Fruit fly (Drosophila melanogaster) whole organism, embryonic: ENCODE measurements around the gene EndoGI.

Source experiments
- CG10274 ChIP-seq: fragments of 200-800 bp; sonication (Bioruptor generic); optimal IDR thresholded peaks from 3 replicates; lab custom pipeline; 2017; ENCODE audit warnings: missing biosample characterization, mild to moderate bottlenecking, missing genetic modification characterization
- CG10321 ChIP-seq: fragments of 200-800 bp; sonication (Bioruptor generic); IDR thresholded peaks from 2 replicates; pipeline ENCODE4 v1.3.6; 2022; ENCODE audit warnings: missing biosample characterization, missing genetic modification characterization
- CG10366 ChIP-seq: fragments of 200-800 bp; sonication (Bioruptor generic); IDR thresholded peaks from 2 replicates; pipeline ENCODE4 v1.3.6; 2022; ENCODE audit warnings: missing biosample characterization, missing genetic modification characterization
- CG10462 ChIP-seq: fragments of 200-800 bp; sonication (Bioruptor generic); optimal IDR thresholded peaks from 2 replicates; lab custom pipeline; 2016; ENCODE audit warnings: missing biosample characterization, missing genetic modification characterization
- CG10543 ChIP-seq: fragments of 200-800 bp; sonication (Bioruptor generic); optimal IDR thresholded peaks from 3 replicates; lab custom pipeline; 2017; ENCODE audit warnings: missing biosample characterization, mild to moderate bottlenecking, missing genetic modification characterization, moderate library complexity
- CG10565 ChIP-seq: fragments of 200-800 bp; sonication (Bioruptor generic); optimal IDR thresholded peaks from 3 replicates; lab custom pipeline; 2016; ENCODE audit warnings: missing biosample characterization, mild to moderate bottlenecking, missing genetic modification characterization
- CG12769 ChIP-seq: fragments of 200-800 bp; sonication (Bioruptor generic); optimal IDR thresholded peaks from 2 replicates; lab custom pipeline; 2019; ENCODE audit warnings: missing biosample characterization, mild to moderate bottlenecking, missing genetic modification characterization, moderate library complexity
- CG13894 ChIP-seq: fragments of 200-800 bp; sonication (Bioruptor generic); optimal IDR thresholded peaks from 3 replicates; lab custom pipeline; 2018; ENCODE audit warnings: missing biosample characterization, mild to moderate bottlenecking, missing genetic modification characterization, moderate library complexity
- CG14014 ChIP-seq: fragments of 200-800 bp; sonication (Bioruptor generic); IDR thresholded peaks from 2 replicates; pipeline ENCODE4 v1.3.6; 2022; ENCODE audit warnings: missing biosample characterization, missing genetic modification characterization
- CG15269 ChIP-seq: fragments of 200-800 bp; sonication (Bioruptor generic); optimal IDR thresholded peaks from 2 replicates; lab custom pipeline; 2018; ENCODE audit warnings: missing biosample characterization, mild to moderate bottlenecking, missing genetic modification characterization, moderate library complexity
- CG15696 ChIP-seq: fragments of 200-800 bp; sonication (Bioruptor generic); optimal IDR thresholded peaks from 2 replicates; lab custom pipeline; 2019; ENCODE audit warnings: missing biosample characterization, mild to moderate bottlenecking, missing genetic modification characterization, moderate library complexity
- CG16779 ChIP-seq: fragments of 200-800 bp; sonication (Bioruptor generic); IDR thresholded peaks from 2 replicates; pipeline ENCODE4 v1.3.6; 2022; ENCODE audit warnings: missing biosample characterization, missing genetic modification characterization
- CG17385 ChIP-seq: fragments of 200-800 bp; sonication (Bioruptor generic); optimal IDR thresholded peaks from 3 replicates; lab custom pipeline; 2018; ENCODE audit warnings: missing biosample characterization, mild to moderate bottlenecking, missing genetic modification characterization
- CG18764 ChIP-seq: fragments of 200-800 bp; sonication (Bioruptor generic); optimal IDR thresholded peaks from 3 replicates; lab custom pipeline; 2016; ENCODE audit warnings: missing biosample characterization, missing genetic modification characterization
- CG2120 ChIP-seq: fragments of 200-800 bp; sonication (Bioruptor generic); optimal IDR thresholded peaks from 3 replicates; lab custom pipeline; 2016; ENCODE audit warnings: missing biosample characterization, missing genetic modification characterization
- CG30020 ChIP-seq: fragments of 200-800 bp; optimal IDR thresholded peaks from 2 replicates; lab custom pipeline; 2019; ENCODE audit warnings: missing biosample characterization, mild to moderate bottlenecking, missing genetic modification characterization, moderate library complexity
- CG4360 ChIP-seq: fragments of 200-800 bp; sonication (Bioruptor generic); IDR thresholded peaks from 2 replicates; pipeline ENCODE4 v1.3.6; 2022; ENCODE audit warnings: missing biosample characterization, missing genetic modification characterization
- CG5953 ChIP-seq: fragments of 200-800 bp; sonication (Bioruptor generic); IDR thresholded peaks from 2 replicates; pipeline ENCODE4 v1.3.6; 2022; ENCODE audit warnings: missing biosample characterization, missing genetic modification characterization
- CG6175 ChIP-seq: fragments of 200-800 bp; sonication (Bioruptor generic); IDR thresholded peaks from 3 replicates; pipeline ENCODE4 v1.3.6; 2022; ENCODE audit warnings: missing biosample characterization, missing genetic modification characterization
- CG6272 ChIP-seq: fragments of 200-800 bp; sonication (Bioruptor generic); IDR thresholded peaks from 2 replicates; pipeline ENCODE4 v1.3.6; 2022; ENCODE audit warnings: missing biosample characterization, missing genetic modification characterization
- CG6813 ChIP-seq: fragments of 200-800 bp; sonication (Bioruptor generic); optimal IDR thresholded peaks from 2 replicates; lab custom pipeline; 2017; ENCODE audit warnings: missing biosample characterization, missing genetic modification characterization, mild to moderate bottlenecking, moderate library complexity, missing genetic modification reagents
- CG9932 ChIP-seq: fragments of 200-800 bp; sonication (Bioruptor generic); IDR thresholded peaks from 2 replicates; pipeline ENCODE4 v1.3.6; 2022; ENCODE audit warnings: missing biosample characterization, missing genetic modification characterization
- CTCF ChIP-seq: fragments of 200-800 bp; sonication (Bioruptor generic); optimal IDR thresholded peaks from 2 replicates; lab custom pipeline; 2017; ENCODE audit warnings: missing biosample characterization, mild to moderate bottlenecking, missing genetic modification characterization, moderate library complexity
- Deaf1 ChIP-seq: fragments of 200-800 bp; optimal IDR thresholded peaks from 3 replicates; lab custom pipeline; 2019; ENCODE audit warnings: missing biosample characterization, mild to moderate bottlenecking, missing genetic modification characterization, moderate library complexity
- Drgx ChIP-seq: fragments of 200-800 bp; sonication (Bioruptor generic); IDR thresholded peaks from 2 replicates; pipeline ENCODE4 v1.3.6; 2022; ENCODE audit warnings: missing biosample characterization, missing genetic modification characterization
- Med ChIP-seq: fragments of 200-800 bp; sonication (Bioruptor generic); peaks from one replicate; lab custom pipeline; 2016; ENCODE audit warnings: missing biosample characterization, missing genetic modification characterization, mild to moderate bottlenecking, inconsistent platforms, moderate library complexity
- Neu2 ChIP-seq: fragments of 200-800 bp; sonication (Bioruptor generic); optimal IDR thresholded peaks from 3 replicates; lab custom pipeline; 2016; ENCODE audit warnings: missing biosample characterization, missing genetic modification characterization, borderline replicate concordance
- Pdp1 ChIP-seq, 2 experiments: fragments of 200-800 bp; sonication (Bioruptor generic); optimal IDR thresholded peaks; 3 replicates each; lab custom pipeline; 2016; ENCODE audit warnings: missing biosample characterization in 2 of 2, missing genetic modification characterization in 2 of 2, mild to moderate bottlenecking in 1 of 2, moderate library complexity in 1 of 2
- Rfx ChIP-seq: fragments of 200-800 bp; sonication (Bioruptor generic); IDR thresholded peaks from 2 replicates; pipeline ENCODE4 v1.3.6; 2022; ENCODE audit warnings: missing biosample characterization, missing genetic modification characterization
- abd-A ChIP-seq: fragments of 200-800 bp; sonication (Bioruptor generic); optimal IDR thresholded peaks from 3 replicates; lab custom pipeline; 2019; ENCODE audit warnings: missing biosample characterization, mild to moderate bottlenecking, missing genetic modification characterization, moderate library complexity
- aop ChIP-seq: fragments of 200-800 bp; sonication (Bioruptor generic); IDR thresholded peaks from 2 replicates; pipeline ENCODE4 v1.3.6; 2022; ENCODE audit warnings: missing biosample characterization, missing genetic modification characterization
- bbx ChIP-seq: fragments of 200-800 bp; sonication (Bioruptor generic); IDR thresholded peaks from 2 replicates; pipeline ENCODE4 v1.3.6; 2022; ENCODE audit warnings: missing biosample characterization, missing genetic modification characterization; ENCODE audit not compliant: partially characterized antibody
- crol ChIP-seq: fragments of 200-800 bp; sonication (Bioruptor generic); IDR thresholded peaks from 2 replicates; pipeline ENCODE4 v1.3.6; 2022; ENCODE audit warnings: missing biosample characterization, missing genetic modification characterization
- crp ChIP-seq, 2 experiments: fragments of 200-800 bp; sonication (Bioruptor generic); optimal IDR thresholded peaks; 2 replicates in 1 of 2; 3 replicates in 1 of 2; lab custom pipeline; 2017; ENCODE audit warnings: missing biosample characterization in 2 of 2, missing genetic modification characterization in 2 of 2, mild to moderate bottlenecking in 1 of 2, moderate library complexity in 1 of 2
- disco-r ChIP-seq: fragments of 200-800 bp; sonication (Bioruptor generic); optimal IDR thresholded peaks from 2 replicates; lab custom pipeline; 2016; ENCODE audit warnings: missing biosample characterization, missing genetic modification characterization
- eve ChIP-seq, 2 experiments: fragments of >200 bp; optimal IDR thresholded peaks; 2 replicates each; lab custom pipeline; 2017; ENCODE audit warnings: missing biosample characterization in 2 of 2, missing genetic modification characterization in 2 of 2
- ftz-f1 ChIP-seq: fragments of 200-800 bp; sonication (Bioruptor generic); optimal IDR thresholded peaks from 2 replicates; lab custom pipeline; 2016; ENCODE audit warnings: missing biosample characterization, missing genetic modification characterization
- hb ChIP-seq: fragments of 200-800 bp; sonication (Bioruptor generic); IDR thresholded peaks from 3 replicates; pipeline ENCODE4 v1.3.6; 2022; ENCODE audit warnings: missing biosample characterization, missing genetic modification characterization; ENCODE audit not compliant: partially characterized antibody
- lmd ChIP-seq: fragments of 200-800 bp; sonication (Bioruptor generic); IDR thresholded peaks from 2 replicates; pipeline ENCODE4 v1.3.6; 2022; ENCODE audit warnings: missing biosample characterization, missing genetic modification characterization
- nom ChIP-seq: fragments of 200-800 bp; sonication (Bioruptor generic); optimal IDR thresholded peaks from 2 replicates; lab custom pipeline; 2017; ENCODE audit warnings: missing biosample characterization, missing genetic modification characterization, mild to moderate bottlenecking, moderate library complexity, missing genetic modification reagents
- pfk ChIP-seq: fragments of 200-800 bp; sonication (Bioruptor generic); optimal IDR thresholded peaks from 2 replicates; lab custom pipeline; 2018; ENCODE audit warnings: missing biosample characterization, mild to moderate bottlenecking, missing genetic modification characterization, moderate library complexity
- salm ChIP-seq: fragments of 200-800 bp; sonication (Bioruptor generic); optimal IDR thresholded peaks from 2 replicates; lab custom pipeline; 2018; ENCODE audit warnings: missing biosample characterization, mild to moderate bottlenecking, missing genetic modification characterization
- sd ChIP-seq: fragments of 200-800 bp; sonication (Bioruptor generic); optimal IDR thresholded peaks from 3 replicates; lab custom pipeline; 2018; ENCODE audit warnings: missing biosample characterization, mild to moderate bottlenecking, missing genetic modification characterization, moderate library complexity
- sqz ChIP-seq: fragments of 200-800 bp; sonication (Bioruptor generic); optimal IDR thresholded peaks from 3 replicates; lab custom pipeline; 2018; ENCODE audit warnings: missing biosample characterization, mild to moderate bottlenecking, missing genetic modification characterization
- vfl ChIP-seq: fragments of 200-800 bp; sonication (Bioruptor generic); optimal IDR thresholded peaks from 2 replicates; lab custom pipeline; 2016; ENCODE audit warnings: missing biosample characterization, missing genetic modification characterization
- zfh1 ChIP-seq: fragments of 200-800 bp; sonication (Bioruptor generic); IDR thresholded peaks from 3 replicates; pipeline ENCODE4 v1.3.6; 2022; ENCODE audit warnings: missing biosample characterization, missing genetic modification characterization

The EndoGI gene

DNA sequence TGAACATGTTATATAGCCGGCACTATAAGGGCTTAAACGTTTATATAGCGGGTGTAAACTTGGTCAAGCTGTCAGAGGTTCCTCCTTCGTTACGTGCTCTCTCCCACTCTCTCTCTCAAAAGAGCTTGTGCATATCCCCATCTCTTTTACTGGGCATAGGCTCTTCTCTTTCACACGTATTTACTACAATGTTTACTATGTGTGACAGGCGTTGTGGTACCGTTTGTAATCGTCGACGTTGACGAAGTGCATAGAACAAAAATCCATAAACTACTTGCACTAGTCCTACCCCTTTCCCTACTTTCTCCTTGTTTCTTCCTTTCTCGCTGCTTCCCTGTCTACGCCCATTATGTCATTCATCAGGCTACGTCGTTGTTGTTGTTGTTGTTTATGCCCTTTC is 19.3 kb downstream of the EndoGI start (continued):
- TF ChIP-seq CG14014 = no peak
- TF ChIP-seq CG10366 (GFP tag; lab: Robert Waterston, UW) = no peak
- no peak for TF ChIP-seq CG10462 (GFP tag; lab: Kevin White, UChicago)
- TF ChIP-seq Pdp1 (GFP tag; optimal IDR thresholded peaks at IDR 0.05; lab: Kevin White, UChicago) = peak in 1 of 2 experiments; percentile 11
- TF ChIP-seq crp (GFP tag; optimal IDR thresholded peaks at IDR 0.05; lab: Kevin White, UChicago) = peak in 1 of 2 experiments; percentile 5
- no peak for TF ChIP-seq CG18764 (GFP tag; lab: Kevin White, UChicago)

dm6 chr2L:16277922-16278321 is 20.4 kb downstream of the EndoGI start:
- TF ChIP-seq CG13894 (tag; lab: Kevin White, UChicago) (peak; percentile 72), eve (GFP tag; optimal IDR thresholded peaks at IDR 0.05; lab: Kevin White, UChicago) (no peak), Neu2 (GFP tag; lab: Kevin White, UChicago) (no peak), nom (peak; percentile 65), CG12769 (tag; lab: Kevin White, UChicago) (peak; percentile 26), sd (tag; lab: Kevin White, UChicago) (peak; percentile 5), CG9932 (no peak), ftz-f1 (peak; percentile 17), Rfx (GFP tag; lab: Robert Waterston, UW) (peak; percentile 54; the same call in 1 of the 2 replicates), pfk (peak; percentile 2), Med (GFP tag; lab: Kevin White, UChicago) (peak; percentile 69), CG10543 (GFP tag; lab: Kevin White, UChicago) (peak; percentile 48), CG10565 (GFP tag; lab: Kevin White, UChicago) (no peak), abd-A (tag; lab: Kevin White, UChicago) (peak; percentile 78), CG15696 (tag; lab: Kevin White, UChicago) (no peak), Drgx (GFP tag; lab: Robert Waterston, UW) (0 out of 2 replicates have a peak, but pooled peaks have one; percentile 12)

DNA sequence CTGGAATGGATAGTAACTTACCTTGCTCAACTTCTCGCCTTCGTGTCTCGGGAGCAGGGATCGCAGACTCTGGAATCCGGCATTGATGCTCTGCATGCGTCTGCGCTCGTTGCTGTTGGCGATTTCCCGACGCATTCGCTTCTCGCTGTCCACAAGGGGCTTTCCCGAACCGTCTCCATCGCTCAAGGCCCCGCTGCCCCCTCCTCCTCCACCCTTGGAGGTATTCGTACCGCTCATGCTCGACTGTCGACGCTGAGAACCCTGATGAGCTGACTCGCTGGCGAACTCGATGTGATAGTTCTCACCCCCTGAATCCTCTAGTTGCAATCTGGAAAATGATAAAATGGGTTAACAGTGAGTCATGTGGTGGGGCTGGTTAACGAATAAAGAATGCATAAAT is 21.4 kb downstream of the EndoGI start:
- TF ChIP-seq CG16779 (GFP tag; lab: Robert Waterston, UW) (0 out of 2 replicates have a peak, but pooled peaks have one; percentile 18), CG5953 (GFP tag; lab: Robert Waterston, UW) (0 out of 2 replicates have a peak, but pooled peaks have one; percentile 6), pfk (peak; percentile 27), vfl (no peak), Med (GFP tag; lab: Kevin White, UChicago) (peak; percentile 54), CG4360 (no peak), salm (no peak), Deaf1 (tag; lab: Kevin White, UChicago) (peak; percentile 18), crol (GFP tag; lab: Robert Waterston, UW) (peak; percentile 71), CG18764 (GFP tag; lab: Kevin White, UChicago) (no peak), hb (GFP tag; lab: Robert Waterston, UW) (peak; percentile 21; the same call in 1 of the 3 replicates), zfh1 (GFP tag; lab: Robert Waterston, UW) (no peak)
- TF ChIP-seq, all 482 proteins: peak for 7

DNA sequence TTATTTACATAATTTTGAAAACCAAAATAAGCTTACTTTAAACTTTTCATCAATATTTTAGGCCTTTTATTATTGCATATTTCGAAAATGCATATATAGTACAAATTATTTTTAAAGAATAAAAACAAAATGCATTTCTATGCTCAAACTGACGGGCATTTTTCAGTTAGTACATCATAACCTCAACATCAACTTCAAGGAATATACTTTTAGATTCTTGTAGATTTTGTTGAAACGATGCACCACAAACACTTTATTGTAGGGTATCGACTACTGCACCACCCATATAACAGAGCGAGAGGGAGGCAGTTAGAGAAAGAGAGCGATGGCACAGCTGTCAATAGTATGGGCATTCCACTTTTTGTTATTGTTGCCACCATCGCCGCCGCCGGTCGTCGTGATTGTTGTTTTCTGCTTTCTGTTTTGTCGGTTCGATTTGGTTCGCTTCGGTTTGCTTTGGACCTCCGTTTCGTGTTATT is 22.3 kb downstream of the EndoGI start:
- TF ChIP-seq CG10321 (GFP tag; lab: Robert Waterston, UW) = peak; percentile 65
- TF ChIP-seq sqz (GFP tag; lab: Kevin White, UChicago) = peak; percentile 86
- no peak for TF ChIP-seq CG6175
- TF ChIP-seq CG30020 = peak; percentile 75
- peak; percentile 71 for TF ChIP-seq CG17385 (GFP tag; lab: Kevin White, UChicago)
- peak; percentile 47 for TF ChIP-seq bbx (GFP tag; lab: Robert Waterston, UW)
- no peak for TF ChIP-seq ftz-f1
- TF ChIP-seq CG15269 (tag; lab: Kevin White, UChicago) = peak; percentile 94
- TF ChIP-seq lmd = peak; percentile 85
- TF ChIP-seq disco-r (GFP tag; lab: Kevin White, UChicago) = peak; percentile 71
- TF ChIP-seq Pdp1 (GFP tag; optimal IDR thresholded peaks at IDR 0.05; lab: Kevin White, UChicago) = peak; percentile 86 to 91
- TF ChIP-seq CG10274 = peak; percentile 99
- TF ChIP-seq CG6272 (GFP tag; lab: Robert Waterston, UW) = peak; percentile 58; the same call in 1 of the 2 replicates
- no peak for TF ChIP-seq aop (GFP tag; lab: Robert Waterston, UW)
- TF ChIP-seq CG6813 (GFP tag; lab: Kevin White, UChicago) = peak; percentile 78
- peak; percentile 63 for TF ChIP-seq CTCF
- TF ChIP-seq CG2120 (GFP tag; lab: Kevin White, UChicago) = peak; percentile 65
